Worm (Caenorhabditis elegans) whole organism, mixed stage, embryonic: ENCODE measurements around the gene C47E12.10.

Experiments
- bed-3 ChIP-seq: fragments of 200-800 bp; sonication (Bioruptor generic); optimal IDR thresholded peaks from 3 replicates; lab custom pipeline; 2018; ENCODE audit warnings: mild to moderate bottlenecking, missing genetic modification characterization, moderate library complexity, missing compliant biosample characterization
- ceh-39 ChIP-seq: fragments of 150-350 bp; optimal IDR thresholded peaks from 2 replicates; lab custom pipeline; 2014; ENCODE audit warnings: missing biosample characterization, missing genetic modification characterization
- ceh-43 ChIP-seq: fragments of 200-800 bp; sonication (Bioruptor generic); optimal IDR thresholded peaks from 2 replicates; lab custom pipeline; 2018; ENCODE audit warnings: mild to moderate bottlenecking, missing genetic modification characterization, moderate library complexity, missing compliant biosample characterization
- ceh-83 ChIP-seq: fragments of 200-800 bp; sonication (Bioruptor generic); optimal IDR thresholded peaks from 2 replicates; lab custom pipeline; 2018; ENCODE audit warnings: mild to moderate bottlenecking, missing genetic modification characterization, missing compliant biosample characterization
- ces-1 ChIP-seq: fragments of 150-350 bp; optimal IDR thresholded peaks from 2 replicates; lab custom pipeline; 2014; ENCODE audit warnings: missing biosample characterization, missing genetic modification reagents, missing genetic modification characterization
- cnd-1 ChIP-seq: fragments of 200-800 bp; sonication (Bioruptor generic); optimal IDR thresholded peaks from 2 replicates; lab custom pipeline; 2018; ENCODE audit warnings: mild to moderate bottlenecking, missing genetic modification characterization, missing compliant biosample characterization
- elt-1 ChIP-seq: sonication (generic microtip); optimal IDR thresholded peaks from 2 replicates; lab custom pipeline; 2017; ENCODE audit warnings: missing genetic modification characterization, mild to moderate bottlenecking, missing compliant biosample characterization, antibody characterized with exemption, moderate library complexity, borderline replicate concordance; ENCODE audit not compliant: insufficient read depth
- elt-3 ChIP-seq: fragments of 150-350 bp; optimal IDR thresholded peaks from 2 replicates; lab custom pipeline; 2014; ENCODE audit warnings: missing biosample characterization, missing genetic modification characterization
- flh-1 ChIP-seq: fragments of 200-800 bp; sonication (Bioruptor generic); optimal IDR thresholded peaks from 2 replicates; lab custom pipeline; 2018; ENCODE audit warnings: mild to moderate bottlenecking, missing genetic modification characterization, moderate library complexity, missing compliant biosample characterization
- ham-2 ChIP-seq: fragments of 200-800 bp; sonication (Bioruptor generic); optimal IDR thresholded peaks from 2 replicates; lab custom pipeline; 2018; ENCODE audit warnings: mild to moderate bottlenecking, missing genetic modification characterization, missing compliant biosample characterization
- hlh-1 ChIP-seq: fragments of 150-350 bp; optimal IDR thresholded peaks from 2 replicates; lab custom pipeline; 2014; ENCODE audit warnings: missing biosample characterization, missing genetic modification reagents, missing genetic modification characterization
- lin-13 ChIP-seq: fragments of 150-350 bp; optimal IDR thresholded peaks from 2 replicates; lab custom pipeline; 2014; ENCODE audit warnings: missing biosample characterization, missing genetic modification characterization
- lin-32 ChIP-seq: fragments of 200-800 bp; sonication (Bioruptor generic); optimal IDR thresholded peaks from 2 replicates; lab custom pipeline; 2018; ENCODE audit warnings: mild to moderate bottlenecking, missing genetic modification characterization, missing compliant biosample characterization
- lsy-2 ChIP-seq: fragments of 150-350 bp; optimal IDR thresholded peaks from 2 replicates; lab custom pipeline; 2014; ENCODE audit warnings: missing biosample characterization, missing genetic modification characterization
- mab-5 ChIP-seq: fragments of 150-350 bp; optimal IDR thresholded peaks from 2 replicates; lab custom pipeline; 2014; ENCODE audit warnings: missing biosample characterization, missing genetic modification characterization
- mep-1 ChIP-seq: fragments of 150-350 bp; optimal IDR thresholded peaks from 2 replicates; lab custom pipeline; 2017; ENCODE audit warnings: missing biosample characterization, missing genetic modification reagents, missing genetic modification characterization, inconsistent platforms
- nhr-12 ChIP-seq: fragments of 150-350 bp; optimal IDR thresholded peaks from 2 replicates; lab custom pipeline; 2014; ENCODE audit warnings: missing biosample characterization, missing genetic modification characterization
- nhr-2 ChIP-seq: fragments of 150-350 bp; optimal IDR thresholded peaks from 2 replicates; lab custom pipeline; 2014; ENCODE audit warnings: missing biosample characterization, missing genetic modification characterization
- nhr-237 ChIP-seq: fragments of 150-350 bp; optimal IDR thresholded peaks from 2 replicates; lab custom pipeline; 2014; ENCODE audit warnings: missing biosample characterization, missing genetic modification characterization
- nhr-28 ChIP-seq: fragments of 150-350 bp; optimal IDR thresholded peaks from 2 replicates; lab custom pipeline; 2014; ENCODE audit warnings: missing biosample characterization, missing genetic modification characterization
- nhr-76 ChIP-seq: sonication (generic microtip); optimal IDR thresholded peaks from 2 replicates; lab custom pipeline; 2017; ENCODE audit warnings: missing biosample characterization, missing genetic modification characterization
- pha-4 ChIP-seq: fragments of 150-350 bp; optimal IDR thresholded peaks from 2 replicates; lab custom pipeline; 2018; ENCODE audit warnings: missing biosample characterization, missing genetic modification reagents, missing genetic modification characterization
- sem-2 ChIP-seq: fragments of 200-800 bp; sonication (Bioruptor generic); optimal IDR thresholded peaks from 2 replicates; lab custom pipeline; 2018; ENCODE audit warnings: mild to moderate bottlenecking, missing genetic modification characterization, missing compliant biosample characterization
- snpc-4 ChIP-seq: fragments of 150-350 bp; optimal IDR thresholded peaks from 2 replicates; lab custom pipeline; 2014; ENCODE audit warnings: missing biosample characterization, missing genetic modification characterization
- sptf-1 ChIP-seq: sonication (generic microtip); optimal IDR thresholded peaks from 2 replicates; lab custom pipeline; 2017; ENCODE audit warnings: mild to moderate bottlenecking, missing genetic modification characterization, moderate library complexity, missing compliant biosample characterization
- tbx-8 ChIP-seq: fragments of 200-800 bp; sonication (Bioruptor generic); optimal IDR thresholded peaks from 2 replicates; lab custom pipeline; 2018; ENCODE audit warnings: mild to moderate bottlenecking, missing genetic modification characterization, moderate library complexity, missing compliant biosample characterization
- unc-120 ChIP-seq: sonication (generic microtip); optimal IDR thresholded peaks from 2 replicates; lab custom pipeline; 2017; ENCODE audit warnings: missing genetic modification characterization, missing compliant biosample characterization; ENCODE audit not compliant: poor library complexity, severe bottlenecking
- unc-39 ChIP-seq: fragments of 150-350 bp; optimal IDR thresholded peaks from 2 replicates; lab custom pipeline; 2014; ENCODE audit warnings: missing biosample characterization, missing genetic modification characterization
- unc-62 ChIP-seq: fragments of 150-350 bp; optimal IDR thresholded peaks from 2 replicates; lab custom pipeline; 2014; ENCODE audit warnings: missing biosample characterization, missing genetic modification reagents, missing genetic modification characterization
- zip-8 ChIP-seq: fragments of 150-350 bp; optimal IDR thresholded peaks from 2 replicates; lab custom pipeline; 2014; ENCODE audit warnings: missing biosample characterization, missing genetic modification characterization
- ztf-11 ChIP-seq: fragments of 150-350 bp; optimal IDR thresholded peaks from 2 replicates; lab custom pipeline; 2014; ENCODE audit warnings: missing biosample characterization, missing genetic modification characterization

The C47E12.10 gene

ce11 chrIV:9948035-9948434 is 24.6 kb upstream of the C47E12.10 start:
- TF ChIP-seq sem-2 (GFP tag; lab: Kevin White, UChicago) (no peak), lsy-2 (tag; lab: Kevin White, UChicago) (no peak), tbx-8 (no peak), pha-4 (tag; lab: Kevin White, UChicago) (no peak), ceh-83 (GFP tag; lab: Kevin White, UChicago) (no peak), unc-120 (tag; lab: Kevin White, UChicago) (peak; percentile 10), elt-3 (tag; lab: Kevin White, UChicago) (no peak), ztf-11 (tag; lab: Kevin White, UChicago) (no peak), ceh-43 (no peak), nhr-12 (tag; lab: Kevin White, UChicago) (no peak), hlh-1 (tag; lab: Kevin White, UChicago) (peak; percentile 60)

- TF ChIP-seq lin-32 (no peak), lin-13 (tag; lab: Kevin White, UChicago) (no peak), unc-39 (tag; lab: Kevin White, UChicago) (no peak), bed-3 (GFP tag; lab: Kevin White, UChicago) (no peak), snpc-4 (no peak), hlh-1 (tag; lab: Kevin White, UChicago) (no peak), elt-1 (tag; lab: Kevin White, UChicago) (no peak), elt-3 (tag; lab: Kevin White, UChicago) (no peak), nhr-12 (tag; lab: Kevin White, UChicago) (no peak), ztf-11 (tag; lab: Kevin White, UChicago) (no peak), mep-1 (no peak), nhr-237 (tag; lab: Kevin White, UChicago) (no peak), lsy-2 (tag; lab: Kevin White, UChicago) (no peak), nhr-76 (tag; lab: Kevin White, UChicago) (no peak), nhr-2 (no peak), unc-62 (GFP tag; lab: Kevin White, UChicago) (no peak), cnd-1 (no peak), ces-1 (no peak), ceh-83 (GFP tag; lab: Kevin White, UChicago) (no peak)
Observed at ce11 chrIV:9953333-9953732, 19.3 kb upstream of the C47E12.10 start, which contains the start of gene gon-1. TSS of gene gon-1 (minus strand) at chrIV:9953433.

ce11 chrIV:9963945-9964344 is 8.7 kb upstream of the C47E12.10 start, which contains the start of gene T13H10.2:
TSS of gene T13H10.2 (plus strand) at chrIV:9964245.
- no peak for TF ChIP-seq sptf-1 (tag; lab: Kevin White, UChicago)
- no peak for TF ChIP-seq cnd-1
- no peak for TF ChIP-seq unc-39 (tag; lab: Kevin White, UChicago)
- TF ChIP-seq ham-2 = no peak
- TF ChIP-seq ceh-39 (tag; lab: Kevin White, UChicago) = no peak
- TF ChIP-seq nhr-28 (tag; lab: Kevin White, UChicago) = no peak
- no peak for TF ChIP-seq nhr-76 (tag; lab: Kevin White, UChicago)
- no peak for TF ChIP-seq tbx-8
- no peak for TF ChIP-seq mab-5 (tag; lab: Kevin White, UChicago)
- TF ChIP-seq unc-62 (GFP tag; lab: Kevin White, UChicago) = no peak

ce11 chrIV:9969081-9969480 is 3.5 kb upstream of the C47E12.10 start, which contains the start of the genes kin-5 and C47E12.11:
TSS of gene kin-5 (minus strand) at chrIV:9969181.
TSS of gene C47E12.11 (plus strand) at chrIV:9969400.
- TF ChIP-seq lin-13 (tag; lab: Kevin White, UChicago) (no peak), ceh-83 (GFP tag; lab: Kevin White, UChicago) (no peak), unc-120 (tag; lab: Kevin White, UChicago) (no peak), mab-5 (tag; lab: Kevin White, UChicago) (no peak), ztf-11 (tag; lab: Kevin White, UChicago) (no peak), nhr-12 (tag; lab: Kevin White, UChicago) (no peak), ham-2 (no peak), pha-4 (tag; lab: Kevin White, UChicago) (no peak)
- TF ChIP-seq, all 35 proteins: peak for 0

- TF ChIP-seq ztf-11 (tag; lab: Kevin White, UChicago) (no peak), unc-120 (tag; lab: Kevin White, UChicago) (no peak), flh-1 (GFP tag; lab: Kevin White, UChicago) (no peak), zip-8 (no peak), unc-39 (tag; lab: Kevin White, UChicago) (no peak), ceh-43 (no peak), ceh-39 (tag; lab: Kevin White, UChicago) (no peak), nhr-2 (no peak), nhr-237 (tag; lab: Kevin White, UChicago) (no peak), nhr-76 (tag; lab: Kevin White, UChicago) (no peak), lin-13 (tag; lab: Kevin White, UChicago) (no peak), snpc-4 (no peak)
Observed at ce11 chrIV:9974392-9974791, 1.8 kb downstream of the C47E12.10 start, which contains the start of gene C47E12.9. TSS of gene C47E12.9 (plus strand) at chrIV:9974692.
